Worm (Caenorhabditis elegans): ENCODE results near the gene C18G1.7.

Gene C18G1.7

DNA sequence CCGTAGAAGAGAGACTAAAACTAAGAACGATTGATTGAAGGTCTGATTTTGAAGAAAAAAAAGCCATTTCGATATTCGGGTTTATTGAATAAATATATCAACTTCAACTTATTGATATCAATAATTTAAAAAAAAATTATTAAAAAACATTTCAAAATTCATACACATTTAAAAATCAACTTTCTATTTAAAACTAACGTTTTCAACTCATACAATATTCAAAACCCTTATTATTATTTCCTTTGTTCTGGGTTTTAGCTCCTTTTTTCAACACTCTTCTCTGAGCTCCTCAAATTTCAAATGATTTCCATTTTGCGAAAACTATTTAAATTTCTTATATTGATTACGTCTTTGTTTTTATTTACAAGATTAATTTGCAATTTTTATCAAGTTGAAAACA is at the start of gene C18G1.7:
TSS of gene C18G1.7 (plus strand) at position 301 of the 400 bp plus-strand sequence.
- TF ChIP-seq ceh-24 (tag; optimal IDR thresholded peaks at IDR 0.05) = no peak
- TF ChIP-seq dve-1 (tag; optimal IDR thresholded peaks at IDR 0.05) = no peak
- TF ChIP-seq lim-6 (tag; optimal IDR thresholded peaks at IDR 0.05) = no peak
- TF ChIP-seq ceh-34 (tag; optimal IDR thresholded peaks at IDR 0.05) = no peak
- TF ChIP-seq ceh-22 (tag; optimal IDR thresholded peaks at IDR 0.05) = no peak
- TF ChIP-seq T23F11.4 (GFP tag; optimal IDR thresholded peaks at IDR 0.05) = no peak
- TF ChIP-seq ceh-45 (GFP tag; IDR thresholded peaks at IDR 0.05) = no peak
- no peak for TF ChIP-seq fkh-6 (tag; optimal IDR thresholded peaks at IDR 0.05)
- no peak for TF ChIP-seq ahr-1 (tag; optimal IDR thresholded peaks at IDR 0.05)
- no peak for TF ChIP-seq hlh-30 (tag; optimal IDR thresholded peaks at IDR 0.05; ENCODE audit: insufficient read depth)
- TF ChIP-seq fax-1 (tag; optimal IDR thresholded peaks at IDR 0.05) = no peak
- TF ChIP-seq elt-4 (tag; optimal IDR thresholded peaks at IDR 0.05) = no peak
- no peak for TF ChIP-seq elt-2 (tag; optimal IDR thresholded peaks at IDR 0.05)
- no peak for TF ChIP-seq ceh-30 (tag; optimal IDR thresholded peaks at IDR 0.05)

DNA sequence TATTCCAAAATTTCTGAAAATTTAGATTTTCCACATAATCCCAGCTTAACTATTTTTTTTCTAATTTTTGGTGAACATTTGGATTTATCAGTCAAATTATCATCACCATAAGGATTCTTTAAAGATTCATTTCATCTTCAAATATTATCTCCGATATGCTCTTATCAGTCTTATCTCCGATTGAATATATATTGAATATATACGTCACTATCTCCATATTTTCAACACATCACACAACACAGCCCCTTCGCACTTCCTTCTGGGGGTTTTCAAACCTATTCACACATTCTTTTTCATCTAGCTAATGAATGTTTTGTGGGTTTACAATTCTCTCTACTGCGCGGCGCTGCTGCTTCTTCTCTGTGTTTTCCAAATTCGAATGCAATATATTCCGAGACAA is 46.7 kb upstream of the C18G1.7 start:
- no peak for TF ChIP-seq Y22D7AL.16 (tag; optimal IDR thresholded peaks at IDR 0.05)
- no peak for TF ChIP-seq ceh-9 (tag; optimal IDR thresholded peaks at IDR 0.05)
- TF ChIP-seq tbx-7 (tag; optimal IDR thresholded peaks at IDR 0.05) = no peak
- TF ChIP-seq ttx-3 (tag; optimal IDR thresholded peaks at IDR 0.05) = no peak
- no peak for TF ChIP-seq pros-1 (tag; optimal IDR thresholded peaks at IDR 0.05)

DNA sequence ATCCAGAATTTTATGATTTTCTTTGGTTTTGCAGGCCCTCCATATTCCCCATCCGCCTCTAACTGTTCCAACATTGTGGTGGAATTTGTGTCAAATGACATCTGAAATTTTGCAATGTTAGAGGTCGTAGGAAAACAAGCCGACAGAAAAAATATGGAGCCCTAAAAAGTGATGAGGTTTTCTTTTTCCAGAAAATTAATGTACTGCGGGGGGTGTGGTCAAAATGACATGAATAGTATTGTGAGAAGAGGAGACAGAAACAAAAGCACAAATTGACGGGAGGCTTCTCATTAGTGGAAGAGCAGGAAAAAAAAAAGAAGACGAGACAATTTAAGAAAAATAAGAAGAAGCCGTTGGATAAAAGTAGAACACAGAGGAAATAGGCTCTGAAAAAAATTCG is 45.2 kb upstream of the C18G1.7 start, which contains the start of gene ZC266.1:
TSS of gene ZC266.1 (minus strand) at position 101 of the 400 bp plus-strand sequence.
- TF ChIP-seq hlh-6 (tag; optimal IDR thresholded peaks at IDR 0.05) (no peak), C38D4.7 (GFP tag; optimal IDR thresholded peaks at IDR 0.05) (no peak), T23F11.4 (GFP tag; optimal IDR thresholded peaks at IDR 0.05) (no peak), lin-11 (tag; optimal IDR thresholded peaks at IDR 0.05) (no peak), ceh-19 (GFP tag; optimal IDR thresholded peaks at IDR 0.05) (no peak), K09A11.1 (tag; optimal IDR thresholded peaks at IDR 0.05; ENCODE audit: insufficient read depth) (no peak), ahr-1 (tag; optimal IDR thresholded peaks at IDR 0.05) (no peak), ceh-31 (tag; optimal IDR thresholded peaks at IDR 0.05) (no peak), ceh-34 (tag; optimal IDR thresholded peaks at IDR 0.05) (no peak)

DNA sequence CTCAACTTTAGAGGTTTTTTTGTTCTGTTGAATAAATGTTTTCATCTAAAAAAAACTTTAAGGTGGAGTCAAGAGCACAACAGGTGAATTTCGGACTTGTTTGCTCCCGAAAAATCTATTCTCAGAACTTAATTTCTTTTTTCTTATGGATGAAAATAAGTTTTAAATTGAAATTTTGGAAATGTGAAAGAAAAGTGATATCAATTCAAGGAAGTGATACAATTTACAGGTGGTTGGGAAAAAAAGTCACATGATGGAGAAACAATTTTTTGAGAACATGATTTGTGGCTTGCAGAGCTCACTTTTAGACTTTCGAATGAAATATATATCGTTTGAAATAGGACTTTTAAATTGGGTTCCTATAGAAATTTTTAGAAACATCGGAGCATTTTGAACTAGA is 37.7 kb upstream of the C18G1.7 start:
- TF ChIP-seq C08G9.2 (tag; optimal IDR thresholded peaks at IDR 0.05) = no peak
- TF ChIP-seq ceh-18 (tag; optimal IDR thresholded peaks at IDR 0.05) = no peak
- no peak for TF ChIP-seq F13H6.1 (tag; optimal IDR thresholded peaks at IDR 0.05)
- no peak for TF ChIP-seq sox-4 (tag; optimal IDR thresholded peaks at IDR 0.05)
- no peak for TF ChIP-seq pha-4 (tag; optimal IDR thresholded peaks at IDR 0.05)
- no peak for TF ChIP-seq C38D4.7 (GFP tag; optimal IDR thresholded peaks at IDR 0.05)
- TF ChIP-seq ceh-6 (GFP tag; optimal IDR thresholded peaks at IDR 0.05) = no peak

DNA sequence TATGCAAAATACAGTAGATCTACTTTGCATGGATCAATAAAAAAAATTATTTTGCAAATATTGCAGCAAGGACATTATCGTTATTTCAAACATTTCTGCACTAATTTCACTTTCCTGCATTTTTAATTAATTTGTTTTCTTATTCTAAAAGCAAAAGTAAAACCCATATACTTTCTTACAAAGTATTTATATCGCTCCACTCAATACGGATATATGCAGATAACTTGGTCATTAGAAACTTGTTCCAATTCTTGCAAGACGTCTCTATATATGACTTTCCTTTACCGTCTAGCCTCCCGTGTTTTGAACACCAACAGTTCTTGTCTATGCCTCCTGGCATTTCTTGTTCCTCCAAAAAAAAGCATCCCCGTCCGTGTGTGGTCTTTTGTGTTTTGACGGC is 34.9 kb upstream of the C18G1.7 start, which contains the start of gene oac-24:
TSS of gene oac-24 (plus strand) at position 301 of the 400 bp plus-strand sequence.
- TF ChIP-seq unc-3 (GFP tag; conservative IDR thresholded peaks at IDR 0.05) (no peak), unc-3 (tag; optimal IDR thresholded peaks at IDR 0.05) (no peak), pqm-1 (tag; optimal IDR thresholded peaks at IDR 0.05) (no peak), nhr-232 (tag; optimal IDR thresholded peaks at IDR 0.05) (no peak), ceh-14 (tag; optimal IDR thresholded peaks at IDR 0.05) (no peak), elt-2 (tag; optimal IDR thresholded peaks at IDR 0.05) (no peak), fax-1 (tag; optimal IDR thresholded peaks at IDR 0.05) (no peak), pros-1 (tag; optimal IDR thresholded peaks at IDR 0.05) (no peak), nhr-11 (tag; optimal IDR thresholded peaks at IDR 0.05) (no peak)
